Fruit fly (Drosophila melanogaster) whole organism, prepupa: ENCODE results near the gene pins.

ENCODE experiments used
- CG10631 ChIP-seq: fragments of 200-800 bp; sonication (Bioruptor generic); optimal IDR thresholded peaks from 2 replicates; lab custom pipeline; 2016; ENCODE audit warnings: missing biosample characterization, missing genetic modification characterization
- CG10669 ChIP-seq: fragments of 200-800 bp; sonication (Bioruptor generic); optimal IDR thresholded peaks from 3 replicates; lab custom pipeline; 2018; ENCODE audit warnings: missing biosample characterization, mild to moderate bottlenecking, missing genetic modification characterization, moderate library complexity
- CG11294 ChIP-seq: fragments of 200-800 bp; sonication (Bioruptor generic); IDR thresholded peaks from 2 replicates; pipeline ENCODE4 v1.3.6; 2022; ENCODE audit warnings: missing biosample characterization, missing genetic modification characterization
- CG11762 ChIP-seq: fragments of 200-800 bp; sonication (Bioruptor generic); optimal IDR thresholded peaks from 3 replicates; lab custom pipeline; 2016; ENCODE audit warnings: missing biosample characterization, missing genetic modification characterization; ENCODE audit not compliant: insufficient read depth
- CG11902 ChIP-seq: fragments of 200-800 bp; sonication (Bioruptor generic); optimal IDR thresholded peaks from 3 replicates; lab custom pipeline; 2016; ENCODE audit warnings: missing biosample characterization, missing genetic modification characterization
- CG15336 ChIP-seq: fragments of 200-800 bp; sonication (Bioruptor generic); IDR thresholded peaks from 2 replicates; pipeline ENCODE4 v1.3.6; 2022; ENCODE audit warnings: missing biosample characterization, missing genetic modification characterization
- CG3032 ChIP-seq: fragments of 200-800 bp; optimal IDR thresholded peaks from 2 replicates; lab custom pipeline; 2019; ENCODE audit warnings: missing biosample characterization, mild to moderate bottlenecking, missing genetic modification characterization, moderate library complexity
- CG31627 ChIP-seq: fragments of 200-800 bp; sonication (Bioruptor generic); optimal IDR thresholded peaks from 3 replicates; lab custom pipeline; 2016; ENCODE audit warnings: missing biosample characterization, missing genetic modification characterization
- CG32006 ChIP-seq: fragments of 200-800 bp; sonication (Bioruptor generic); optimal IDR thresholded peaks from 3 replicates; lab custom pipeline; 2017; ENCODE audit warnings: missing biosample characterization, mild to moderate bottlenecking, missing genetic modification characterization
- CG34406 ChIP-seq: fragments of 200-800 bp; sonication (Bioruptor generic); optimal IDR thresholded peaks from 3 replicates; lab custom pipeline; 2016; ENCODE audit warnings: missing biosample characterization, missing genetic modification characterization
- CG3919 ChIP-seq: fragments of 200-800 bp; sonication (Bioruptor generic); optimal IDR thresholded peaks from 3 replicates; lab custom pipeline; 2016; ENCODE audit warnings: missing biosample characterization, missing genetic modification characterization
- CG4318 ChIP-seq: fragments of 200-800 bp; sonication (Bioruptor generic); optimal IDR thresholded peaks from 3 replicates; lab custom pipeline; 2017; ENCODE audit warnings: missing biosample characterization, mild to moderate bottlenecking, missing genetic modification characterization
- CG6276 ChIP-seq: fragments of 200-800 bp; sonication (Bioruptor generic); optimal IDR thresholded peaks from 2 replicates; lab custom pipeline; 2017; ENCODE audit warnings: missing biosample characterization, mild to moderate bottlenecking, missing genetic modification characterization
- CG6808 ChIP-seq: fragments of 200-800 bp; sonication (Bioruptor generic); optimal IDR thresholded peaks from 3 replicates; lab custom pipeline; 2017; ENCODE audit warnings: missing biosample characterization, missing genetic modification characterization, mild to moderate bottlenecking, moderate library complexity, missing genetic modification reagents
- CG6854 ChIP-seq: fragments of 200-800 bp; sonication (Bioruptor generic); optimal IDR thresholded peaks from 2 replicates; lab custom pipeline; 2017; ENCODE audit warnings: missing biosample characterization, mild to moderate bottlenecking, missing genetic modification characterization
- CG7368 ChIP-seq: fragments of 200-800 bp; sonication (Bioruptor generic); optimal IDR thresholded peaks from 3 replicates; lab custom pipeline; 2016; ENCODE audit warnings: missing biosample characterization, missing genetic modification characterization
- CG8119 ChIP-seq: fragments of 200-800 bp; sonication (Bioruptor generic); IDR thresholded peaks from 3 replicates; pipeline ENCODE4 v1.3.6; 2022; ENCODE audit warnings: missing biosample characterization, missing genetic modification characterization
- CG9139 ChIP-seq: fragments of 200-800 bp; sonication (Bioruptor generic); optimal IDR thresholded peaks from 3 replicates; lab custom pipeline; 2017; ENCODE audit warnings: missing biosample characterization, mild to moderate bottlenecking, missing genetic modification characterization
- Eip75B ChIP-seq: fragments of 200-800 bp; sonication (Bioruptor generic); optimal IDR thresholded peaks from 3 replicates; lab custom pipeline; 2016; ENCODE audit warnings: missing biosample characterization, missing genetic modification characterization
- Eip78C ChIP-seq: fragments of 200-800 bp; sonication (Bioruptor generic); peaks from one replicate; lab custom pipeline; 2016; ENCODE audit warnings: missing biosample characterization, missing genetic modification characterization
- Eip93F ChIP-seq: fragments of 200-800 bp; sonication (Bioruptor generic); optimal IDR thresholded peaks from 2 replicates; lab custom pipeline; 2016; ENCODE audit warnings: missing biosample characterization, mild to moderate bottlenecking, missing genetic modification characterization
- Ets21C ChIP-seq: fragments of 200-800 bp; sonication (Bioruptor generic); optimal IDR thresholded peaks from 3 replicates; lab custom pipeline; 2016; ENCODE audit warnings: missing biosample characterization, missing genetic modification characterization
- Ets96B ChIP-seq: fragments of 200-800 bp; optimal IDR thresholded peaks from 2 replicates; lab custom pipeline; 2019; ENCODE audit warnings: missing biosample characterization, mild to moderate bottlenecking, missing genetic modification characterization, moderate library complexity
- Gug ChIP-seq: fragments of 200-800 bp; sonication (Bioruptor generic); IDR thresholded peaks from 2 replicates; pipeline ENCODE4 v1.3.6; 2022; ENCODE audit warnings: missing biosample characterization, missing genetic modification characterization
- Hr38 ChIP-seq: sonication (Bioruptor generic); optimal IDR thresholded peaks from 2 replicates; lab custom pipeline; 2016; ENCODE audit warnings: missing biosample characterization, missing genetic modification characterization
- Hr4 ChIP-seq: fragments of 200-800 bp; sonication (Bioruptor generic); optimal IDR thresholded peaks from 3 replicates; lab custom pipeline; 2016; ENCODE audit warnings: missing biosample characterization, missing genetic modification characterization
- Lpt ChIP-seq: fragments of 200-800 bp; sonication (Bioruptor generic); optimal IDR thresholded peaks from 3 replicates; lab custom pipeline; 2016; ENCODE audit warnings: missing biosample characterization, missing genetic modification characterization
- Smox ChIP-seq: fragments of 200-800 bp; sonication (Bioruptor generic); optimal IDR thresholded peaks from 3 replicates; lab custom pipeline; 2016; ENCODE audit warnings: missing biosample characterization, missing genetic modification characterization
- Sox102F ChIP-seq: fragments of 200-800 bp; sonication (Bioruptor generic); optimal IDR thresholded peaks from 2 replicates; lab custom pipeline; 2016; ENCODE audit warnings: missing biosample characterization, mild to moderate bottlenecking, missing genetic modification characterization
- Sox14 ChIP-seq: fragments of 200-800 bp; sonication (Bioruptor generic); optimal IDR thresholded peaks from 3 replicates; lab custom pipeline; 2016; ENCODE audit warnings: missing biosample characterization, missing genetic modification characterization
- Sox15 ChIP-seq: fragments of 200-800 bp; sonication (Bioruptor generic); optimal IDR thresholded peaks from 3 replicates; lab custom pipeline; 2016; ENCODE audit warnings: missing biosample characterization, missing genetic modification characterization
- achi ChIP-seq: fragments of 200-800 bp; sonication (Bioruptor generic); optimal IDR thresholded peaks from 3 replicates; lab custom pipeline; 2016; ENCODE audit warnings: missing biosample characterization, missing genetic modification characterization
- cyc ChIP-seq: fragments of 200-800 bp; sonication (Bioruptor generic); optimal IDR thresholded peaks from 3 replicates; lab custom pipeline; 2016; ENCODE audit warnings: missing biosample characterization, missing genetic modification characterization
- dac ChIP-seq: fragments of 200-800 bp; sonication (Bioruptor generic); optimal IDR thresholded peaks from 2 replicates; lab custom pipeline; 2017; ENCODE audit warnings: missing biosample characterization, mild to moderate bottlenecking, missing genetic modification characterization
- dsx ChIP-seq: fragments of 200-800 bp; optimal IDR thresholded peaks from 3 replicates; lab custom pipeline; 2019; ENCODE audit warnings: missing biosample characterization, mild to moderate bottlenecking, missing genetic modification characterization, moderate library complexity; ENCODE audit not compliant: poor library complexity, severe bottlenecking
- eg ChIP-seq: fragments of 200-800 bp; sonication (Bioruptor generic); IDR thresholded peaks from 3 replicates; pipeline ENCODE4 v1.3.6; 2022; ENCODE audit warnings: missing biosample characterization, missing genetic modification characterization
- esn ChIP-seq: fragments of 200-800 bp; sonication (Bioruptor generic); optimal IDR thresholded peaks from 2 replicates; lab custom pipeline; 2016; ENCODE audit warnings: missing biosample characterization, mild to moderate bottlenecking, missing genetic modification characterization, moderate library complexity
- fd85E ChIP-seq: fragments of 200-800 bp; sonication (Bioruptor generic); optimal IDR thresholded peaks from 3 replicates; lab custom pipeline; 2016; ENCODE audit warnings: missing biosample characterization, missing genetic modification characterization
- fkh ChIP-seq: fragments of 200-800 bp; sonication (Bioruptor generic); optimal IDR thresholded peaks from 3 replicates; lab custom pipeline; 2017; ENCODE audit warnings: missing biosample characterization, mild to moderate bottlenecking, missing genetic modification characterization, moderate library complexity
- net ChIP-seq: fragments of 200-800 bp; sonication (Bioruptor generic); optimal IDR thresholded peaks from 3 replicates; lab custom pipeline; 2016; ENCODE audit warnings: missing biosample characterization, missing genetic modification characterization
- pdm3 ChIP-seq: fragments of 200-800 bp; sonication (Bioruptor generic); optimal IDR thresholded peaks from 3 replicates; lab custom pipeline; 2016; ENCODE audit warnings: missing biosample characterization, missing genetic modification characterization
- salr ChIP-seq, 2 experiments: fragments of 200-800 bp; sonication (Bioruptor generic); optimal IDR thresholded peaks; 3 replicates each; lab custom pipeline; 2016 to 2018; ENCODE audit warnings: missing biosample characterization in 2 of 2, missing genetic modification characterization in 2 of 2, mild to moderate bottlenecking in 1 of 2
- spab ChIP-seq: fragments of 200-800 bp; sonication (Bioruptor generic); optimal IDR thresholded peaks from 2 replicates; lab custom pipeline; 2017; ENCODE audit warnings: missing biosample characterization, mild to moderate bottlenecking, missing genetic modification characterization, missing genetic modification reagents
- ss ChIP-seq, 2 experiments: fragments of 200-800 bp; sonication (Bioruptor generic); optimal IDR thresholded peaks; 2 replicates in 1 of 2; 3 replicates in 1 of 2; lab custom pipeline; 2017 to 2018; ENCODE audit warnings: mild to moderate bottlenecking in 2 of 2, missing biosample characterization in 2 of 2, missing genetic modification characterization in 2 of 2, moderate library complexity in 1 of 2
- topi ChIP-seq: fragments of 200-800 bp; sonication (Bioruptor generic); optimal IDR thresholded peaks from 3 replicates; lab custom pipeline; 2016; ENCODE audit warnings: missing biosample characterization, missing genetic modification characterization
- vri ChIP-seq: fragments of 200-800 bp; sonication (Bioruptor generic); optimal IDR thresholded peaks from 3 replicates; lab custom pipeline; 2016; ENCODE audit warnings: missing biosample characterization, mild to moderate bottlenecking, missing genetic modification characterization

pins gene

dm6 chr3R:27581263-27581868 lies 1.3 kb upstream of the pins start (continued):
- TF ChIP-seq salr (GFP tag; optimal IDR thresholded peaks at IDR 0.05; lab: Kevin White, UChicago): peak; percentile 23 to 62
- TF ChIP-seq topi (GFP tag; lab: Kevin White, UChicago): peak; percentile 86
- no peak for TF ChIP-seq CG11294 (GFP tag; lab: Robert Waterston, UW)
- TF ChIP-seq net (GFP tag; lab: Kevin White, UChicago): peak; percentile 87
- TF ChIP-seq CG7368 (GFP tag; lab: Kevin White, UChicago): peak; percentile 87
- TF ChIP-seq Eip93F: no peak
- peak; percentile 65 for TF ChIP-seq CG31627 (GFP tag; lab: Kevin White, UChicago)
- peak; percentile 75 for TF ChIP-seq CG11762 (GFP tag; lab: Kevin White, UChicago)
- TF ChIP-seq Ets96B: peak; percentile 70
- TF ChIP-seq Eip75B (GFP tag; lab: Kevin White, UChicago): peak; percentile 86
- peak; percentile 55 for TF ChIP-seq CG3032 (tag; lab: Kevin White, UChicago)
- TF ChIP-seq Eip78C (GFP tag; lab: Kevin White, UChicago): peak; percentile 95
- TF ChIP-seq ss (GFP tag; optimal IDR thresholded peaks at IDR 0.05; lab: Kevin White, UChicago): peak; percentile 74 to 75
- TF ChIP-seq CG6854: peak; percentile 81
- TF ChIP-seq cyc (GFP tag; lab: Kevin White, UChicago): peak; percentile 59
- TF ChIP-seq Sox102F (GFP tag; lab: Kevin White, UChicago): peak; percentile 88
- no peak for TF ChIP-seq eg
- TF ChIP-seq CG6276 (GFP tag; lab: Kevin White, UChicago): peak; percentile 83
- TF ChIP-seq fkh (GFP tag; lab: Kevin White, UChicago): no peak
- no peak for TF ChIP-seq CG4318 (GFP tag; lab: Kevin White, UChicago)
- TF ChIP-seq CG3919 (GFP tag; lab: Kevin White, UChicago): peak; percentile 80
- TF ChIP-seq CG34406: peak; percentile 69
- TF ChIP-seq vri (GFP tag; lab: Kevin White, UChicago): peak; percentile 83
- TF ChIP-seq Lpt (GFP tag; lab: Kevin White, UChicago): peak; percentile 69
- TF ChIP-seq Hr4 (GFP tag; lab: Kevin White, UChicago): peak; percentile 78
- TF ChIP-seq esn (GFP tag; lab: Kevin White, UChicago): peak; percentile 79
- TF ChIP-seq Smox (GFP tag; lab: Kevin White, UChicago): no peak
- peak; percentile 64 for TF ChIP-seq CG9139 (GFP tag; lab: Kevin White, UChicago)
- TF ChIP-seq CG15336 (GFP tag; lab: Robert Waterston, UW): no peak
- TF ChIP-seq pdm3 (GFP tag; lab: Kevin White, UChicago): peak; percentile 78
- peak; percentile 79 for TF ChIP-seq Sox14 (GFP tag; lab: Kevin White, UChicago)
- TF ChIP-seq Sox15 (GFP tag; lab: Kevin White, UChicago): peak; percentile 30
- no peak for TF ChIP-seq CG8119
- TF ChIP-seq CG32006 (GFP tag; lab: Kevin White, UChicago): peak; percentile 71
- peak; percentile 67 for TF ChIP-seq CG10669 (GFP tag; lab: Kevin White, UChicago)

dm6 chr3R:27581890-27582487 lies 651 bp upstream of the pins start, which contains the start of gene wdb:
Gene wdb (minus strand): TSS chr3R:27582241.
- no peak for TF ChIP-seq CG32006 (GFP tag; lab: Kevin White, UChicago)
- TF ChIP-seq CG8119: no peak
- no peak for TF ChIP-seq Hr38 (GFP tag; lab: Kevin White, UChicago)
- no peak for TF ChIP-seq CG6276 (GFP tag; lab: Kevin White, UChicago)
- peak; percentile 65 for TF ChIP-seq Ets21C
- no peak for TF ChIP-seq fd85E (GFP tag; lab: Kevin White, UChicago)
- TF ChIP-seq dsx: no peak
- no peak for TF ChIP-seq dac (GFP tag; lab: Kevin White, UChicago)
- TF ChIP-seq CG3919 (GFP tag; lab: Kevin White, UChicago): peak; percentile 72
- no peak for TF ChIP-seq Hr4 (GFP tag; lab: Kevin White, UChicago)
- TF ChIP-seq CG11902 (GFP tag; lab: Kevin White, UChicago): peak; percentile 19
- no peak for TF ChIP-seq CG11294 (GFP tag; lab: Robert Waterston, UW)
- TF ChIP-seq salr (GFP tag; optimal IDR thresholded peaks at IDR 0.05; lab: Kevin White, UChicago): peak in 1 of 2 experiments; percentile 29
- no peak for TF ChIP-seq CG15336 (GFP tag; lab: Robert Waterston, UW)
- peak; percentile 73 for TF ChIP-seq Sox14 (GFP tag; lab: Kevin White, UChicago)
- no peak for TF ChIP-seq CG10669 (GFP tag; lab: Kevin White, UChicago)
- no peak for TF ChIP-seq ss (GFP tag; optimal IDR thresholded peaks at IDR 0.05; lab: Kevin White, UChicago)
- TF ChIP-seq CG3032 (tag; lab: Kevin White, UChicago): peak; percentile 29
- peak; percentile 74 for TF ChIP-seq CG31627 (GFP tag; lab: Kevin White, UChicago)
- TF ChIP-seq CG10631 (GFP tag; lab: Kevin White, UChicago): no peak
- no peak for TF ChIP-seq Eip93F
- TF ChIP-seq CG6808 (GFP tag; lab: Kevin White, UChicago): no peak
- no peak for TF ChIP-seq Gug (GFP tag; lab: Robert Waterston, UW)
- TF ChIP-seq Ets96B: no peak
- peak; percentile 33 for TF ChIP-seq CG6854
- no peak for TF ChIP-seq spab (GFP tag; lab: Kevin White, UChicago)
- TF ChIP-seq topi (GFP tag; lab: Kevin White, UChicago): peak; percentile 51
- TF ChIP-seq achi: no peak
